Fruit fly (Drosophila melanogaster) whole organism, prepupa: ENCODE data around the gene cin.

ENCODE experiments used
- Blimp-1 ChIP-seq: fragments of 200-800 bp; sonication (Bioruptor generic); optimal IDR thresholded peaks from 3 replicates; lab custom pipeline; 2017; ENCODE audit warnings: missing biosample characterization, missing genetic modification characterization, mild to moderate bottlenecking, moderate library complexity, missing genetic modification reagents
- CG10631 ChIP-seq: fragments of 200-800 bp; sonication (Bioruptor generic); optimal IDR thresholded peaks from 2 replicates; lab custom pipeline; 2016; ENCODE audit warnings: missing biosample characterization, missing genetic modification characterization
- CG10669 ChIP-seq: fragments of 200-800 bp; sonication (Bioruptor generic); optimal IDR thresholded peaks from 3 replicates; lab custom pipeline; 2018; ENCODE audit warnings: missing biosample characterization, mild to moderate bottlenecking, missing genetic modification characterization, moderate library complexity
- CG11294 ChIP-seq: fragments of 200-800 bp; sonication (Bioruptor generic); IDR thresholded peaks from 2 replicates; pipeline ENCODE4 v1.3.6; 2022; ENCODE audit warnings: missing biosample characterization, missing genetic modification characterization
- CG11902 ChIP-seq: fragments of 200-800 bp; sonication (Bioruptor generic); optimal IDR thresholded peaks from 3 replicates; lab custom pipeline; 2016; ENCODE audit warnings: missing biosample characterization, missing genetic modification characterization
- CG15336 ChIP-seq: fragments of 200-800 bp; sonication (Bioruptor generic); IDR thresholded peaks from 2 replicates; pipeline ENCODE4 v1.3.6; 2022; ENCODE audit warnings: missing biosample characterization, missing genetic modification characterization
- CG1621 ChIP-seq: fragments of 200-800 bp; sonication (Bioruptor generic); optimal IDR thresholded peaks from 3 replicates; lab custom pipeline; 2018; ENCODE audit warnings: missing biosample characterization, mild to moderate bottlenecking, missing genetic modification characterization
- CG32006 ChIP-seq: fragments of 200-800 bp; sonication (Bioruptor generic); optimal IDR thresholded peaks from 3 replicates; lab custom pipeline; 2017; ENCODE audit warnings: missing biosample characterization, mild to moderate bottlenecking, missing genetic modification characterization
- CG34406 ChIP-seq: fragments of 200-800 bp; sonication (Bioruptor generic); optimal IDR thresholded peaks from 3 replicates; lab custom pipeline; 2016; ENCODE audit warnings: missing biosample characterization, missing genetic modification characterization
- CG3919 ChIP-seq: fragments of 200-800 bp; sonication (Bioruptor generic); optimal IDR thresholded peaks from 3 replicates; lab custom pipeline; 2016; ENCODE audit warnings: missing biosample characterization, missing genetic modification characterization
- CG4318 ChIP-seq: fragments of 200-800 bp; sonication (Bioruptor generic); optimal IDR thresholded peaks from 3 replicates; lab custom pipeline; 2017; ENCODE audit warnings: missing biosample characterization, mild to moderate bottlenecking, missing genetic modification characterization
- CG6276 ChIP-seq: fragments of 200-800 bp; sonication (Bioruptor generic); optimal IDR thresholded peaks from 2 replicates; lab custom pipeline; 2017; ENCODE audit warnings: missing biosample characterization, mild to moderate bottlenecking, missing genetic modification characterization
- CG6792 ChIP-seq: fragments of 200-800 bp; sonication (Bioruptor generic); optimal IDR thresholded peaks from 3 replicates; lab custom pipeline; 2016; ENCODE audit warnings: missing biosample characterization, missing genetic modification characterization
- CG6808 ChIP-seq: fragments of 200-800 bp; sonication (Bioruptor generic); optimal IDR thresholded peaks from 3 replicates; lab custom pipeline; 2017; ENCODE audit warnings: missing biosample characterization, missing genetic modification characterization, mild to moderate bottlenecking, moderate library complexity, missing genetic modification reagents
- CG6854 ChIP-seq: fragments of 200-800 bp; sonication (Bioruptor generic); optimal IDR thresholded peaks from 2 replicates; lab custom pipeline; 2017; ENCODE audit warnings: missing biosample characterization, mild to moderate bottlenecking, missing genetic modification characterization
- CG7368 ChIP-seq: fragments of 200-800 bp; sonication (Bioruptor generic); optimal IDR thresholded peaks from 3 replicates; lab custom pipeline; 2016; ENCODE audit warnings: missing biosample characterization, missing genetic modification characterization
- CG8119 ChIP-seq: fragments of 200-800 bp; sonication (Bioruptor generic); IDR thresholded peaks from 3 replicates; pipeline ENCODE4 v1.3.6; 2022; ENCODE audit warnings: missing biosample characterization, missing genetic modification characterization
- CG8319 ChIP-seq: fragments of 200-800 bp; sonication (Bioruptor generic); optimal IDR thresholded peaks from 3 replicates; lab custom pipeline; 2016; ENCODE audit warnings: missing biosample characterization, missing genetic modification characterization
- CG8632 ChIP-seq: fragments of 200-800 bp; sonication (Bioruptor generic); optimal IDR thresholded peaks from 3 replicates; lab custom pipeline; 2016; ENCODE audit warnings: missing biosample characterization, missing genetic modification characterization
- Eip75B ChIP-seq: fragments of 200-800 bp; sonication (Bioruptor generic); optimal IDR thresholded peaks from 3 replicates; lab custom pipeline; 2016; ENCODE audit warnings: missing biosample characterization, missing genetic modification characterization
- Eip78C ChIP-seq: fragments of 200-800 bp; sonication (Bioruptor generic); peaks from one replicate; lab custom pipeline; 2016; ENCODE audit warnings: missing biosample characterization, missing genetic modification characterization
- Eip93F ChIP-seq: fragments of 200-800 bp; sonication (Bioruptor generic); optimal IDR thresholded peaks from 2 replicates; lab custom pipeline; 2016; ENCODE audit warnings: missing biosample characterization, mild to moderate bottlenecking, missing genetic modification characterization
- Ets96B ChIP-seq: fragments of 200-800 bp; optimal IDR thresholded peaks from 2 replicates; lab custom pipeline; 2019; ENCODE audit warnings: missing biosample characterization, mild to moderate bottlenecking, missing genetic modification characterization, moderate library complexity
- Gug ChIP-seq: fragments of 200-800 bp; sonication (Bioruptor generic); IDR thresholded peaks from 2 replicates; pipeline ENCODE4 v1.3.6; 2022; ENCODE audit warnings: missing biosample characterization, missing genetic modification characterization
- Hr39 ChIP-seq: fragments of 200-800 bp; sonication (Bioruptor generic); optimal IDR thresholded peaks from 2 replicates; lab custom pipeline; 2016; ENCODE audit warnings: missing biosample characterization, missing genetic modification characterization
- Hr4 ChIP-seq: fragments of 200-800 bp; sonication (Bioruptor generic); optimal IDR thresholded peaks from 3 replicates; lab custom pipeline; 2016; ENCODE audit warnings: missing biosample characterization, missing genetic modification characterization
- Lpt ChIP-seq: fragments of 200-800 bp; sonication (Bioruptor generic); optimal IDR thresholded peaks from 3 replicates; lab custom pipeline; 2016; ENCODE audit warnings: missing biosample characterization, missing genetic modification characterization
- Met ChIP-seq: fragments of 200-800 bp; sonication (Bioruptor generic); optimal IDR thresholded peaks from 3 replicates; lab custom pipeline; 2016; ENCODE audit warnings: missing biosample characterization, missing genetic modification characterization
- OdsH ChIP-seq: fragments of 200-800 bp; sonication (Bioruptor generic); optimal IDR thresholded peaks from 3 replicates; lab custom pipeline; 2016; ENCODE audit warnings: missing biosample characterization, missing genetic modification characterization
- Smox ChIP-seq: fragments of 200-800 bp; sonication (Bioruptor generic); optimal IDR thresholded peaks from 3 replicates; lab custom pipeline; 2016; ENCODE audit warnings: missing biosample characterization, missing genetic modification characterization
- Sox102F ChIP-seq: fragments of 200-800 bp; sonication (Bioruptor generic); optimal IDR thresholded peaks from 2 replicates; lab custom pipeline; 2016; ENCODE audit warnings: missing biosample characterization, mild to moderate bottlenecking, missing genetic modification characterization
- Sox14 ChIP-seq: fragments of 200-800 bp; sonication (Bioruptor generic); optimal IDR thresholded peaks from 3 replicates; lab custom pipeline; 2016; ENCODE audit warnings: missing biosample characterization, missing genetic modification characterization
- acj6 ChIP-seq: fragments of 200-800 bp; sonication (Bioruptor generic); optimal IDR thresholded peaks from 3 replicates; lab custom pipeline; 2016; ENCODE audit warnings: missing biosample characterization, missing genetic modification characterization
- cyc ChIP-seq: fragments of 200-800 bp; sonication (Bioruptor generic); optimal IDR thresholded peaks from 3 replicates; lab custom pipeline; 2016; ENCODE audit warnings: missing biosample characterization, missing genetic modification characterization
- dac ChIP-seq: fragments of 200-800 bp; sonication (Bioruptor generic); optimal IDR thresholded peaks from 2 replicates; lab custom pipeline; 2017; ENCODE audit warnings: missing biosample characterization, mild to moderate bottlenecking, missing genetic modification characterization
- dsx ChIP-seq: fragments of 200-800 bp; optimal IDR thresholded peaks from 3 replicates; lab custom pipeline; 2019; ENCODE audit warnings: missing biosample characterization, mild to moderate bottlenecking, missing genetic modification characterization, moderate library complexity; ENCODE audit not compliant: poor library complexity, severe bottlenecking
- esn ChIP-seq: fragments of 200-800 bp; sonication (Bioruptor generic); optimal IDR thresholded peaks from 2 replicates; lab custom pipeline; 2016; ENCODE audit warnings: missing biosample characterization, mild to moderate bottlenecking, missing genetic modification characterization, moderate library complexity
- fd59A ChIP-seq: fragments of 200-800 bp; sonication (Bioruptor generic); optimal IDR thresholded peaks from 2 replicates; lab custom pipeline; 2017; ENCODE audit warnings: missing biosample characterization, mild to moderate bottlenecking, missing genetic modification characterization, missing genetic modification reagents
- fd85E ChIP-seq: fragments of 200-800 bp; sonication (Bioruptor generic); optimal IDR thresholded peaks from 3 replicates; lab custom pipeline; 2016; ENCODE audit warnings: missing biosample characterization, missing genetic modification characterization
- fkh ChIP-seq: fragments of 200-800 bp; sonication (Bioruptor generic); optimal IDR thresholded peaks from 3 replicates; lab custom pipeline; 2017; ENCODE audit warnings: missing biosample characterization, mild to moderate bottlenecking, missing genetic modification characterization, moderate library complexity
- lz ChIP-seq: fragments of 200-800 bp; sonication (Bioruptor generic); optimal IDR thresholded peaks from 3 replicates; lab custom pipeline; 2016; ENCODE audit warnings: missing biosample characterization, missing genetic modification characterization
- pdm3 ChIP-seq: fragments of 200-800 bp; sonication (Bioruptor generic); optimal IDR thresholded peaks from 3 replicates; lab custom pipeline; 2016; ENCODE audit warnings: missing biosample characterization, missing genetic modification characterization
- salr ChIP-seq, 2 experiments: fragments of 200-800 bp; sonication (Bioruptor generic); optimal IDR thresholded peaks; 3 replicates each; lab custom pipeline; 2016 to 2018; ENCODE audit warnings: missing biosample characterization in 2 of 2, missing genetic modification characterization in 2 of 2, mild to moderate bottlenecking in 1 of 2
- spab ChIP-seq: fragments of 200-800 bp; sonication (Bioruptor generic); optimal IDR thresholded peaks from 2 replicates; lab custom pipeline; 2017; ENCODE audit warnings: missing biosample characterization, mild to moderate bottlenecking, missing genetic modification characterization, missing genetic modification reagents
- ss ChIP-seq, 2 experiments: fragments of 200-800 bp; sonication (Bioruptor generic); optimal IDR thresholded peaks; 2 replicates in 1 of 2; 3 replicates in 1 of 2; lab custom pipeline; 2017 to 2018; ENCODE audit warnings: mild to moderate bottlenecking in 2 of 2, missing biosample characterization in 2 of 2, missing genetic modification characterization in 2 of 2, moderate library complexity in 1 of 2
- svp ChIP-seq: fragments of 200-800 bp; sonication (Bioruptor generic); peaks from one replicate; lab custom pipeline; 2016; ENCODE audit warnings: missing biosample characterization, missing genetic modification characterization
- topi ChIP-seq: fragments of 200-800 bp; sonication (Bioruptor generic); optimal IDR thresholded peaks from 3 replicates; lab custom pipeline; 2016; ENCODE audit warnings: missing biosample characterization, missing genetic modification characterization
- vri ChIP-seq: fragments of 200-800 bp; sonication (Bioruptor generic); optimal IDR thresholded peaks from 3 replicates; lab custom pipeline; 2016; ENCODE audit warnings: missing biosample characterization, mild to moderate bottlenecking, missing genetic modification characterization

Gene cin

DNA sequence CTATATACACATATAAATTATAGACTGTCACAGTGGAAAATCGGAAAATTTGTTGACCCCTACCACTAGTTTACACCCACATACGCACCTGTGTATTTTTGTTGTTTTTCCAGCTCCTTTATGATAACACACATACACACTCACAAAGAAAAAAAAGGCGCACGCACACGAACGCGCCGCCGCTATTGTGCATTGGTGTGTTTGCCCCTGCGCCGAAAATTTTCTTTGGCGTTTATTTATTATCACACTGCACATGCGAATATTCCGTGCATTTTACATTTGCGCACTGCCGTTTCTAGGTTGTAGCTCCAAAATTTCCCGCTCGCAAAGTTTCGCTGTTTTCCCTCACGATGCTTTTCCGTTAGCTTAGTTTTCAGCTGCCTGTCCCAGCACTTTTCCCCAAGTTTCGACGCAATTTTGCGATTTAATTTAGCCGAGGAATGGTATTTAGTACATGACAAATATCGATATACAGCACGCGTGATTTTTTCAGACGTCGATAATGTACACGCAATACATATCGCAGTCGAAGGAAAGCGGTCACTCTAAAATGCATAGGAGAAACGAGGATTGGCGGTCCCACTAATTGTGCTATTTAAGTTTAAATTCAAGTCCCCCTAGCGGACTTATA lies 23.7 kb downstream of the cin start, which contains the start of the genes CG3777 and ewg:
Gene CG3777, plus strand, starts transcription at position 607 of the 631 bp plus-strand sequence.
Gene ewg, minus strand, starts transcription at position 622 of the 631 bp plus-strand sequence.
- no peak for TF ChIP-seq Ets96B
- no peak for TF ChIP-seq OdsH (GFP tag; lab: Kevin White, UChicago)
- peak; percentile 4 for TF ChIP-seq fkh (GFP tag; lab: Kevin White, UChicago)
- TF ChIP-seq svp = peak; percentile 28
- TF ChIP-seq Eip78C (GFP tag; lab: Kevin White, UChicago) = peak; percentile 47
- peak; percentile 13 for TF ChIP-seq Sox102F (GFP tag; lab: Kevin White, UChicago)
- peak; percentile 13 to 33 for TF ChIP-seq ss (GFP tag; optimal IDR thresholded peaks at IDR 0.05; lab: Kevin White, UChicago)
- TF ChIP-seq cyc (GFP tag; lab: Kevin White, UChicago) = no peak

DNA sequence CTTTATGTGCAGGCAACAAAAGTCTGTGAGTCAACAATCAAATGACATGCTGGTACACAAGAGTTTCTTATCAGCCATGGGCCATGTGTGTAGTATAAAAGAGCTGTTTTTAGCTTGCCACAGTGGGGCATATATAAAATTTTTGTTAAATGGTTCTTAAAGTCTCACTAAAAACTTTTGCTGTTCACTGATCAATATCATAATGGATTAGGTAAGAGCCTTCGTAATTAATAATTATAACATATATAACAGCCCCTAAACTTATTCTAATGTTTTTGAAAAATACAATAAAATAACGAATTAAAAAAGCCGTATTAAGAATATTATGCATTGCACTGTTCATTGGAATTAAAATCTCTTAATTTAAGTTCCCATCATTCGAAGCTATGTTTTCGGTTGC lies 37.8 kb downstream of the cin start:
- peak; percentile 37 for TF ChIP-seq Sox14 (GFP tag; lab: Kevin White, UChicago)
- TF ChIP-seq Gug (GFP tag; lab: Robert Waterston, UW) = no peak
- no peak for TF ChIP-seq Hr39 (GFP tag; lab: Kevin White, UChicago)
- TF ChIP-seq Smox (GFP tag; lab: Kevin White, UChicago) = peak; percentile 31
- TF ChIP-seq pdm3 (GFP tag; lab: Kevin White, UChicago) = peak; percentile 40
- no peak for TF ChIP-seq cyc (GFP tag; lab: Kevin White, UChicago)
- peak; percentile 20 for TF ChIP-seq CG10631 (GFP tag; lab: Kevin White, UChicago)
- TF ChIP-seq ss (GFP tag; optimal IDR thresholded peaks at IDR 0.05; lab: Kevin White, UChicago) = no peak
- TF ChIP-seq CG8119 (GFP tag; lab: Robert Waterston, UW) = peak; percentile 76; the same call in 2 of the 3 replicates
- TF ChIP-seq CG8632 (GFP tag; lab: Kevin White, UChicago) = peak; percentile 22
- TF ChIP-seq CG4318 (GFP tag; lab: Kevin White, UChicago) = peak; percentile 58
- TF ChIP-seq spab (GFP tag; lab: Kevin White, UChicago) = no peak
- no peak for TF ChIP-seq CG8319 (GFP tag; lab: Kevin White, UChicago)
- TF ChIP-seq Eip75B (GFP tag; lab: Kevin White, UChicago) = no peak
- TF ChIP-seq fd59A (GFP tag; lab: Kevin White, UChicago) = no peak
- no peak for TF ChIP-seq CG6808 (GFP tag; lab: Kevin White, UChicago)
- peak; percentile 27 for TF ChIP-seq Met
- no peak for TF ChIP-seq CG11294 (GFP tag; lab: Robert Waterston, UW)
- TF ChIP-seq Sox102F (GFP tag; lab: Kevin White, UChicago) = no peak
- TF ChIP-seq acj6 (GFP tag; lab: Kevin White, UChicago) = peak; percentile 34
- no peak for TF ChIP-seq lz (GFP tag; lab: Kevin White, UChicago)
- no peak for TF ChIP-seq Eip93F
- no peak for TF ChIP-seq fd85E (GFP tag; lab: Kevin White, UChicago)
- TF ChIP-seq Hr4 (GFP tag; lab: Kevin White, UChicago) = peak; percentile 66
- TF ChIP-seq salr (GFP tag; optimal IDR thresholded peaks at IDR 0.05; lab: Kevin White, UChicago) = peak in 1 of 2 experiments; percentile 57
- no peak; the same call in 1 of the 2 replicates for TF ChIP-seq CG15336 (GFP tag; lab: Robert Waterston, UW)
- TF ChIP-seq svp = peak; percentile 69
- TF ChIP-seq CG6854 = no peak
- peak; percentile 80 for TF ChIP-seq Eip78C (GFP tag; lab: Kevin White, UChicago)
- TF ChIP-seq CG32006 = peak; percentile 84
- peak; percentile 32 for TF ChIP-seq esn (GFP tag; lab: Kevin White, UChicago)
- no peak for TF ChIP-seq CG1621 (tag; lab: Kevin White, UChicago)
- no peak for TF ChIP-seq Blimp-1 (GFP tag; lab: Kevin White, UChicago)
- TF ChIP-seq CG3919 (GFP tag; lab: Kevin White, UChicago) = no peak
- no peak for TF ChIP-seq dsx
- TF ChIP-seq CG6276 (GFP tag; lab: Kevin White, UChicago) = no peak
- no peak for TF ChIP-seq fkh (GFP tag; lab: Kevin White, UChicago)
- peak; percentile 0 for TF ChIP-seq dac
- peak; percentile 12 for TF ChIP-seq topi (GFP tag; lab: Kevin White, UChicago)
- TF ChIP-seq CG11902 (GFP tag; lab: Kevin White, UChicago) = no peak
- no peak for TF ChIP-seq vri (GFP tag; lab: Kevin White, UChicago)
- TF ChIP-seq CG10669 (GFP tag; lab: Kevin White, UChicago) = peak; percentile 35
- TF ChIP-seq CG7368 (GFP tag; lab: Kevin White, UChicago) = no peak
- TF ChIP-seq Lpt (GFP tag; lab: Kevin White, UChicago) = no peak
- TF ChIP-seq CG34406 (GFP tag; lab: Kevin White, UChicago) = peak; percentile 13
- no peak for TF ChIP-seq Ets96B
- no peak for TF ChIP-seq CG6792
